Fruit fly (Drosophila melanogaster): Measurements from ENCODE around the gene CG6295.

dm6 chr3R:26966794-26967323 is 40.0 kb downstream of the CG6295 start, which contains the start of gene CG5521:
- no peak for TF ChIP-seq CTCF (optimal IDR thresholded peaks at IDR 0.05)
- TF ChIP-seq CG8478 (optimal IDR thresholded peaks at IDR 0.05), result no peak
